Fruit fly (Drosophila melanogaster) whole organism: Measurements from ENCODE around the gene Dpy-30L2.

Experiments
- CG8478 ChIP-seq: fragments of >200 bp; optimal IDR thresholded peaks from 2 replicates; lab custom pipeline; 2018; ENCODE audit warnings: inconsistent platforms
- psq ChIP-seq: fragments of >200 bp; optimal IDR thresholded peaks from 2 replicates; lab custom pipeline; 2017

DNA sequence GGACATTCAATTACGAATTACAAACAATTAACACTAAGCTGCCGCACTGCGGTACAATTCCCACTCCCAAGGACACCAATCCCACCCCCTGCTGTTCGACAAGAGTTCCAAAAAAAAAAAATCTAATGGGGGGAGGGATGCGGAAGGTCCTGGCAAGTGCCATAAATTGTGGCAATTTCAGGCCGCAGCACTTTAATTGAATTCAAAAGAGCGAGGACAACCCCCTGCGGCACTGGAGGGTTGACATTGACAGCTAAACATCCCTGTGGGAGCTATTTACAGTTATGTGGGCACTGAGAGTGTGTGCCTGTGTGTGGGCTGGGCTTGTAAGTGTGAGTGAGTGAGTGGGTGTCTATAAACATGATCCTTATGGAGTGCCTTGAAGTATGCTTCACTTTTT, 29.4 kb upstream of the Dpy-30L2 start:
- TF ChIP-seq psq = no peak
- TF ChIP-seq CG8478 (lab: Kevin White, UChicago) = no peak
